Fruit fly (Drosophila melanogaster): ENCODE results near the gene Icmt.

Gene Icmt

DNA sequence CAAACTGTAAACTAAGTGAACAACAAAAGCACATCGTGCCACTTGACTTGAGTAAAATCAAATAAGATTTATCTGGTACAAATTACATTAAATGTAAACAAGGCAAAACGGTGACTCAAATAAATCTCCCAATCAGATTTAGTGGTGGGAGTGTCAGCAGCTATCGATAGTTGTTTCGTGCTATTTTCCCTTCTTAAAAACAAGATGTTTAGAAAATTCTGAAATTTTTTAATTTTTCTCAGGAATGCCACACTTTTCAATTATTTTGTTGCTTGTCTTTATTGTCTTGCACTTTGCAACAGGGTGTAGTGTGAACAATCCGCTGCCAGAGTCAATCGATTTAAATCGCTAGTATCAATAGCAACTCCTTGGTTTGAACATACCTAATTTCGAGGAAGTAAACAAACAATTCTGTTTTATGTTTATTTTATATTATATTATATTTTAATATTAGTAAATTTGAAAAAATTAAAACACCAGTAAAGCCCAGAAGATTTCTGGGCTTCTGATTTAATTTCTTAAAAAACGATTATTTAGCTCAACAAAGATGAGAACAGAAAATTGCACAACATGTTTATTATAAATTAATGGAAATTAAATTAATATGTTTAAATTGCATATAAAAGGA is 2.8 kb upstream of the Icmt start, which contains the start of gene MICAL-like (continued):
- peak; percentile 37 for TF ChIP-seq Ptx1 (GFP tag; IDR thresholded peaks at IDR 0.05)
- peak; percentile 71 for TF ChIP-seq stwl (tag; optimal IDR thresholded peaks at IDR 0.05)
- no peak for TF ChIP-seq fru (optimal IDR thresholded peaks at IDR 0.05)
- TF ChIP-seq vnd (GFP tag; IDR thresholded peaks at IDR 0.05; ENCODE audit: partially characterized antibody): peak; percentile 89
- peak; percentile 14 for TF ChIP-seq Myb (GFP tag; optimal IDR thresholded peaks at IDR 0.05)
- TF ChIP-seq ind (GFP tag; optimal IDR thresholded peaks at IDR 0.05): peak; percentile 33
- TF ChIP-seq dmrt99B (tag; optimal IDR thresholded peaks at IDR 0.05): no peak
- peak; percentile 82 for TF ChIP-seq Bgb (GFP tag; IDR thresholded peaks at IDR 0.05; ENCODE audit: partially characterized antibody)
- peak; percentile 19 for TF ChIP-seq CG15514 (GFP tag; optimal IDR thresholded peaks at IDR 0.05)
- no peak; the same call in 1 of the 2 replicates for TF ChIP-seq E2f1 (GFP tag; IDR thresholded peaks at IDR 0.05)
- no peak for TF ChIP-seq Mad (GFP tag; optimal IDR thresholded peaks at IDR 0.05)
- TF ChIP-seq CG2202 (tag; optimal IDR thresholded peaks at IDR 0.05): no peak
- TF ChIP-seq sima (GFP tag; optimal IDR thresholded peaks at IDR 0.05): no peak
- TF ChIP-seq CG3163 (GFP tag; optimal IDR thresholded peaks at IDR 0.05): no peak
- TF ChIP-seq CG1233 (GFP tag; optimal IDR thresholded peaks at IDR 0.05): no peak
- TF ChIP-seq CG15479 (GFP tag; optimal IDR thresholded peaks at IDR 0.05): no peak
- no peak for TF ChIP-seq CG12219 (GFP tag; optimal IDR thresholded peaks at IDR 0.05)
- TF ChIP-seq sisA (GFP tag; IDR thresholded peaks at IDR 0.05): peak; percentile 57; the same call in 1 of the 2 replicates
- no peak for TF ChIP-seq CG10209 (GFP tag; optimal IDR thresholded peaks at IDR 0.05)
- TF ChIP-seq CG14710 (tag; optimal IDR thresholded peaks at IDR 0.05): peak; percentile 78
- no peak for TF ChIP-seq CG15269 (tag; optimal IDR thresholded peaks at IDR 0.05)
- TF ChIP-seq CG10654 (GFP tag; optimal IDR thresholded peaks at IDR 0.05): no peak
- TF ChIP-seq wor (GFP tag; IDR thresholded peaks at IDR 0.05): no peak
- TF ChIP-seq CG17568 (GFP tag; optimal IDR thresholded peaks at IDR 0.05): no peak
- peak; percentile 40; the same call in 1 of the 2 replicates for TF ChIP-seq al (GFP tag; IDR thresholded peaks at IDR 0.05)
- peak; percentile 43 for TF ChIP-seq CG1603 (tag; optimal IDR thresholded peaks at IDR 0.05)
- TF ChIP-seq sna (GFP tag; IDR thresholded peaks at IDR 0.05; ENCODE audit: partially characterized antibody): peak; percentile 91
- TF ChIP-seq CG17328 (GFP tag; IDR thresholded peaks at IDR 0.05): peak; percentile 16; the same call in 1 of the 2 replicates
- no peak for TF ChIP-seq ftz-f1 (GFP tag; optimal IDR thresholded peaks at IDR 0.05)
- TF ChIP-seq pzg (GFP tag; optimal IDR thresholded peaks at IDR 0.05): peak; percentile 39
- peak; percentile 59 for TF ChIP-seq sob (GFP tag; IDR thresholded peaks at IDR 0.05)
- TF ChIP-seq CG9932 (GFP tag; IDR thresholded peaks at IDR 0.05): peak; percentile 70
- TF ChIP-seq knrl (GFP tag; IDR thresholded peaks at IDR 0.05; ENCODE audit: partially characterized antibody): peak; percentile 88
- peak; percentile 36 for TF ChIP-seq CG14441 (GFP tag; IDR thresholded peaks at IDR 0.05)
- peak; percentile 30 for TF ChIP-seq CG4404 (GFP tag; IDR thresholded peaks at IDR 0.05)
- peak; percentile 6 for TF ChIP-seq CG9437 (GFP tag; optimal IDR thresholded peaks at IDR 0.05)
- no peak for TF ChIP-seq br (optimal IDR thresholded peaks at IDR 0.05)
- peak; percentile 65 for TF ChIP-seq MBD-R2 (GFP tag; IDR thresholded peaks at IDR 0.05)
- TF ChIP-seq CG3995 (GFP tag; optimal IDR thresholded peaks at IDR 0.05): peak; percentile 89
- TF ChIP-seq C15 (GFP tag; IDR thresholded peaks at IDR 0.05): no peak
- TF ChIP-seq zen (tag; optimal IDR thresholded peaks at IDR 0.05): peak; percentile 61
- TF ChIP-seq ase (GFP tag; IDR thresholded peaks at IDR 0.05): peak; percentile 49; the same call in 1 of the 3 replicates
- peak; percentile 21 for TF ChIP-seq CG2116 (GFP tag; optimal IDR thresholded peaks at IDR 0.05)
- no peak for TF ChIP-seq so (GFP tag; IDR thresholded peaks at IDR 0.05)
- TF ChIP-seq ranshi (GFP tag; IDR thresholded peaks at IDR 0.05): peak; percentile 40
- TF ChIP-seq Lhr (GFP tag; optimal IDR thresholded peaks at IDR 0.05): no peak
- TF ChIP-seq mld (GFP tag; IDR thresholded peaks at IDR 0.05; ENCODE audit: partially characterized antibody): peak; percentile 68; the same call in 1 of the 3 replicates
- TF ChIP-seq CG6272 (GFP tag; IDR thresholded peaks at IDR 0.05): peak; percentile 12; the same call in 1 of the 2 replicates
- peak; percentile 42 for TF ChIP-seq CG17802 (tag; optimal IDR thresholded peaks at IDR 0.05)
- peak; percentile 66 for TF ChIP-seq Dref (GFP tag; IDR thresholded peaks at IDR 0.05)

Data from whole organism, embryonic.